Fruit fly (Drosophila melanogaster): ENCODE results near the gene FER.
A peak's percentile ranks its signal among the peaks of the same experiment; 100 is the strongest.

Gene FER

dm6 chr3R:9393542-9394025, 762 bp downstream of the FER start (continued):
- peak; percentile 35; the same call in 1 of the 3 replicates for TF ChIP-seq Dbx (GFP tag; IDR thresholded peaks at IDR 0.05)
- no peak for TF ChIP-seq Elba2 (GFP tag; optimal IDR thresholded peaks at IDR 0.05)
- TF ChIP-seq CG6175 (GFP tag; IDR thresholded peaks at IDR 0.05), result no peak; the same call in 2 of the 3 replicates
- peak; percentile 57; the same call in 1 of the 2 replicates for TF ChIP-seq peb (GFP tag; IDR thresholded peaks at IDR 0.05)
- TF ChIP-seq CG1233 (GFP tag; optimal IDR thresholded peaks at IDR 0.05), result peak; percentile 80
- TF ChIP-seq Fer1 (GFP tag; optimal IDR thresholded peaks at IDR 0.05), result peak; percentile 70
- TF ChIP-seq stwl (tag; optimal IDR thresholded peaks at IDR 0.05), result no peak
- TF ChIP-seq CG14441 (GFP tag; IDR thresholded peaks at IDR 0.05), result 0 out of 2 replicates have a peak, but pooled peaks have one; percentile 22
- no peak for TF ChIP-seq slbo (GFP tag; IDR thresholded peaks at IDR 0.05)
- TF ChIP-seq cad (GFP tag; optimal IDR thresholded peaks at IDR 0.05), result no peak
- TF ChIP-seq esg (GFP tag; conservative IDR thresholded peaks at IDR 0.05), result peak; percentile 33; the same call in 1 of the 2 replicates
- peak; percentile 14 for TF ChIP-seq CG4617 (GFP tag; optimal IDR thresholded peaks at IDR 0.05; ENCODE audit: borderline replicate concordance)
- TF ChIP-seq sc (optimal IDR thresholded peaks at IDR 0.05), result no peak
- TF ChIP-seq sc (GFP tag; optimal IDR thresholded peaks at IDR 0.05), result peak; percentile 73
- TF ChIP-seq B-H1 (GFP tag; IDR thresholded peaks at IDR 0.05), result no peak; the same call in 2 of the 3 replicates
- peak; percentile 48 for TF ChIP-seq CG15514 (GFP tag; optimal IDR thresholded peaks at IDR 0.05)
- TF ChIP-seq ttk (GFP tag; IDR thresholded peaks at IDR 0.05), result peak; percentile 54; the same call in 1 of the 2 replicates
- TF ChIP-seq sr (GFP tag; IDR thresholded peaks at IDR 0.05), result no peak; the same call in 2 of the 3 replicates
- TF ChIP-seq CG4282 (GFP tag; optimal IDR thresholded peaks at IDR 0.05), result no peak
- peak; percentile 93 for TF ChIP-seq nom (GFP tag; optimal IDR thresholded peaks at IDR 0.05)
- TF ChIP-seq Dp (GFP tag; optimal IDR thresholded peaks at IDR 0.05), result no peak
- TF ChIP-seq h (optimal IDR thresholded peaks at IDR 0.05), result no peak
- TF ChIP-seq hkb (optimal IDR thresholded peaks at IDR 0.05), result no peak
- TF ChIP-seq hkb (GFP tag; IDR thresholded peaks at IDR 0.05), result peak; percentile 75
- TF ChIP-seq grn (GFP tag; optimal IDR thresholded peaks at IDR 0.05), result peak; percentile 48
- TF ChIP-seq gem (tag; optimal IDR thresholded peaks at IDR 0.05), result peak; percentile 83
- TF ChIP-seq twi (tag; optimal IDR thresholded peaks at IDR 0.05), result peak; percentile 76
- TF ChIP-seq CG17568 (GFP tag; optimal IDR thresholded peaks at IDR 0.05), result peak; percentile 81
- peak; percentile 29 for TF ChIP-seq CG30431 (GFP tag; optimal IDR thresholded peaks at IDR 0.05)
- peak; percentile 80 for TF ChIP-seq phol (tag; optimal IDR thresholded peaks at IDR 0.05)
- TF ChIP-seq amos (GFP tag; IDR thresholded peaks at IDR 0.05; ENCODE audit: partially characterized antibody), result no peak
- TF ChIP-seq pfk (GFP tag; optimal IDR thresholded peaks at IDR 0.05), result no peak
- peak; percentile 69 for TF ChIP-seq Oli (tag; optimal IDR thresholded peaks at IDR 0.05)
- TF ChIP-seq CG16815 (GFP tag; optimal IDR thresholded peaks at IDR 0.05), result peak; percentile 64
- TF ChIP-seq gt (GFP tag; IDR thresholded peaks at IDR 0.05), result no peak
- peak; percentile 63 for TF ChIP-seq bab2 (GFP tag; optimal IDR thresholded peaks at IDR 0.05)
- TF ChIP-seq CG2199 (GFP tag; IDR thresholded peaks at IDR 0.05), result 0 out of 3 replicates have a peak, but pooled peaks have one; percentile 18
- peak; percentile 39 to 56 for TF ChIP-seq chif (GFP tag; optimal IDR thresholded peaks at IDR 0.05)
- TF ChIP-seq fu2 (GFP tag; optimal IDR thresholded peaks at IDR 0.05), result no peak
- no peak for TF ChIP-seq Mes4 (GFP tag; optimal IDR thresholded peaks at IDR 0.05)
- peak in 1 of 3 experiments; percentile 86 for TF ChIP-seq lola (GFP tag; optimal IDR thresholded peaks at IDR 0.05)
- TF ChIP-seq CG10959 (GFP tag; IDR thresholded peaks at IDR 0.05), result peak; percentile 67
- TF ChIP-seq CG7745 (tag; optimal IDR thresholded peaks at IDR 0.05), result peak; percentile 75
- peak; percentile 78 for TF ChIP-seq chm (GFP tag; IDR thresholded peaks at IDR 0.05)
- no peak for TF ChIP-seq Lim3 (GFP tag; IDR thresholded peaks at IDR 0.05)
- TF ChIP-seq rib (GFP tag; IDR thresholded peaks at IDR 0.05), result peak; percentile 29; the same call in 1 of the 2 replicates
- TF ChIP-seq pan (optimal IDR thresholded peaks at IDR 0.05), result no peak
- TF ChIP-seq pan (GFP tag; optimal IDR thresholded peaks at IDR 0.05 in 1 of 2, IDR thresholded peaks at IDR 0.05 in 1 of 2), result peak in 1 of 2 experiments; percentile 68
- TF ChIP-seq pum (GFP tag; optimal IDR thresholded peaks at IDR 0.05), result peak; percentile 50
- peak; percentile 81 for TF ChIP-seq MTF-1 (GFP tag; optimal IDR thresholded peaks at IDR 0.05; ENCODE audit: borderline replicate concordance)
- peak; percentile 61 for TF ChIP-seq crol (GFP tag; IDR thresholded peaks at IDR 0.05)

Data from whole organism, embryonic.